Fruit fly (Drosophila melanogaster): Measurements from ENCODE around the gene Slbp.

The Slbp gene

dm6 chr3R:29151621-29152092 is 1.4 kb downstream of the Slbp start, which contains the start of gene eIF2D (continued):
- TF ChIP-seq insv (GFP tag; optimal IDR thresholded peaks at IDR 0.05) (peak in 1 of 2 experiments; percentile 41), CG15514 (GFP tag; optimal IDR thresholded peaks at IDR 0.05) (peak; percentile 77), prd (optimal IDR thresholded peaks at IDR 0.05) (no peak), prd (GFP tag; IDR thresholded peaks at IDR 0.05) (peak; percentile 58), CG7556 (GFP tag; optimal IDR thresholded peaks at IDR 0.05) (peak; percentile 66), zfh2 (GFP tag; optimal IDR thresholded peaks at IDR 0.05) (peak; percentile 29), CG12155 (GFP tag; optimal IDR thresholded peaks at IDR 0.05) (peak; percentile 36), danr (GFP tag; IDR thresholded peaks at IDR 0.05) (no peak), mam (GFP tag; optimal IDR thresholded peaks at IDR 0.05) (peak; percentile 45), klu (GFP tag; IDR thresholded peaks at IDR 0.05) (no peak), oc (tag; optimal IDR thresholded peaks at IDR 0.05) (no peak), ttk (GFP tag; IDR thresholded peaks at IDR 0.05) (peak; percentile 62), CG8478 (optimal IDR thresholded peaks at IDR 0.05) (no peak), CG6813 (GFP tag; optimal IDR thresholded peaks at IDR 0.05) (peak; percentile 59), CG13287 (GFP tag; IDR thresholded peaks at IDR 0.05; ENCODE audit: partially characterized antibody) (peak; percentile 39; the same call in 1 of the 2 replicates), fd3F (GFP tag; optimal IDR thresholded peaks at IDR 0.05) (peak; percentile 32), Fer3 (tag; optimal IDR thresholded peaks at IDR 0.05) (peak; percentile 60), CG11723 (GFP tag; optimal IDR thresholded peaks at IDR 0.05) (no peak), slbo (GFP tag; IDR thresholded peaks at IDR 0.05) (peak; percentile 63), gcm (GFP tag; optimal IDR thresholded peaks at IDR 0.05) (peak; percentile 26), Antp (GFP tag; optimal IDR thresholded peaks at IDR 0.05) (peak; percentile 17), abd-A (tag; optimal IDR thresholded peaks at IDR 0.05) (no peak), Optix (GFP tag; IDR thresholded peaks at IDR 0.05) (no peak), CG2202 (tag; optimal IDR thresholded peaks at IDR 0.05) (no peak), E2f2 (GFP tag; IDR thresholded peaks at IDR 0.05) (peak; percentile 50; the same call in 1 of the 2 replicates), knrl (GFP tag; IDR thresholded peaks at IDR 0.05; ENCODE audit: partially characterized antibody) (no peak), sd (tag; optimal IDR thresholded peaks at IDR 0.05) (no peak), CG3838 (GFP tag; optimal IDR thresholded peaks at IDR 0.05) (no peak), Sox100B (GFP tag; optimal IDR thresholded peaks at IDR 0.05) (no peak), Dek (tag; optimal IDR thresholded peaks at IDR 0.05) (peak; percentile 33), amos (GFP tag; IDR thresholded peaks at IDR 0.05; ENCODE audit: partially characterized antibody) (no peak), hb (GFP tag; IDR thresholded peaks at IDR 0.05; ENCODE audit: partially characterized antibody) (no peak), Hand (GFP tag; optimal IDR thresholded peaks at IDR 0.05) (no peak), Gug (GFP tag; IDR thresholded peaks at IDR 0.05) (0 out of 4 replicates have a peak, but pooled peaks have one; percentile 8), Dad (GFP tag; optimal IDR thresholded peaks at IDR 0.05) (peak; percentile 26), Lim3 (GFP tag; IDR thresholded peaks at IDR 0.05) (no peak), mld (GFP tag; IDR thresholded peaks at IDR 0.05; ENCODE audit: partially characterized antibody) (no peak), Doc3 (GFP tag; IDR thresholded peaks at IDR 0.05; ENCODE audit: partially characterized antibody) (no peak), bigmax (GFP tag; optimal IDR thresholded peaks at IDR 0.05) (no peak), Sox102F (GFP tag; optimal IDR thresholded peaks at IDR 0.05) (peak; percentile 45), CG4282 (GFP tag; optimal IDR thresholded peaks at IDR 0.05) (no peak), cg (GFP tag; optimal IDR thresholded peaks at IDR 0.05) (no peak), ATbp (GFP tag; optimal IDR thresholded peaks at IDR 0.05) (peak; percentile 36), Blimp-1 (GFP tag; optimal IDR thresholded peaks at IDR 0.05) (peak; percentile 46), CG18764 (GFP tag; optimal IDR thresholded peaks at IDR 0.05) (no peak), Bgb (GFP tag; IDR thresholded peaks at IDR 0.05; ENCODE audit: partially characterized antibody) (no peak), ro (GFP tag; IDR thresholded peaks at IDR 0.05) (no peak), CG9727 (GFP tag; optimal IDR thresholded peaks at IDR 0.05) (peak; percentile 54), CG10366 (GFP tag; IDR thresholded peaks at IDR 0.05) (peak; percentile 37), CG33213 (GFP tag; optimal IDR thresholded peaks at IDR 0.05) (no peak), Hr39 (optimal IDR thresholded peaks at IDR 0.05) (no peak)

Measured in whole organism, embryonic.